In genomic region chr2L:4187631-4188173, dm6 we compare ENCODE assay signal across 4 fruit fly cellular contexts.
TF ChIP-seq lines count a peak whose summit lies in the region.

TSS of gene Tbcc (minus strand) at chr2L:4187793.
TSS of gene lectin-24Db (plus strand) at chr2L:4188123.

- TF ChIP-seq CTCF in whole organism, embryonic (GFP tag; optimal IDR thresholded peaks at IDR 0.05; lab: Kevin White, UChicago), result no peak

TF ChIP-seq in whole organism, adult, 20 proteins besides CTCF, POLR2A, EP300 and RAD21:
- TF ChIP-seq CG7045 (GFP tag; optimal IDR thresholded peaks at IDR 0.05; lab: Kevin White, UChicago), result no peak
- no peak for TF ChIP-seq CG11617 (GFP tag; optimal IDR thresholded peaks at IDR 0.05; lab: Kevin White, UChicago)
- no peak for TF ChIP-seq tj (GFP tag; optimal IDR thresholded peaks at IDR 0.05; lab: Kevin White, UChicago)
- TF ChIP-seq CG14711 (tag; optimal IDR thresholded peaks at IDR 0.05; lab: Kevin White, UChicago), result no peak
- TF ChIP-seq ovo (GFP tag; optimal IDR thresholded peaks at IDR 0.05; lab: Kevin White, UChicago), result peak; percentile 60
- TF ChIP-seq Mnt (GFP tag; optimal IDR thresholded peaks at IDR 0.05; lab: Kevin White, UChicago), result peak; percentile 21
- peak; percentile 92 for TF ChIP-seq kay (GFP tag; lab: Kevin White, UChicago; ENCODE audit: borderline replicate concordance)

TF ChIP-seq in whole organism, embryonic, 481 proteins besides CTCF, POLR2A, EP300 and RAD21 (continues in another document):
- no peak for TF ChIP-seq lab (GFP tag; optimal IDR thresholded peaks at IDR 0.05; lab: Kevin White, UChicago)
- TF ChIP-seq CG17361 (GFP tag; IDR thresholded peaks at IDR 0.05; lab: Robert Waterston, UW), result no peak
- peak; percentile 36 for TF ChIP-seq sens (GFP tag; lab: Kevin White, UChicago)
- TF ChIP-seq Myb (GFP tag; optimal IDR thresholded peaks at IDR 0.05; lab: Kevin White, UChicago), result peak; percentile 27
- TF ChIP-seq CG9797 (GFP tag; optimal IDR thresholded peaks at IDR 0.05; lab: Kevin White, UChicago), result peak; percentile 38
- no peak for TF ChIP-seq Ssrp (tag; optimal IDR thresholded peaks at IDR 0.05; lab: Kevin White, UChicago)
- TF ChIP-seq yki (optimal IDR thresholded peaks at IDR 0.05; lab: Kevin White, UChicago), result peak; percentile 37
- peak; percentile 97 for TF ChIP-seq E2f2 (GFP tag; IDR thresholded peaks at IDR 0.05; lab: Robert Waterston, UW)
- TF ChIP-seq row (GFP tag; IDR thresholded peaks at IDR 0.05; lab: Robert Waterston, UW), result no peak
- TF ChIP-seq CG17829 (tag; optimal IDR thresholded peaks at IDR 0.05; lab: Kevin White, UChicago), result no peak
- TF ChIP-seq CG8388 (GFP tag; optimal IDR thresholded peaks at IDR 0.05; lab: Kevin White, UChicago), result no peak
- peak; percentile 22 for TF ChIP-seq CG10267 (tag; optimal IDR thresholded peaks at IDR 0.05; lab: Kevin White, UChicago)
- TF ChIP-seq ci (GFP tag; IDR thresholded peaks at IDR 0.05; lab: Robert Waterston, UW), result no peak
- peak in 1 of 2 experiments; percentile 73 for TF ChIP-seq eve (GFP tag; optimal IDR thresholded peaks at IDR 0.05; lab: Kevin White, UChicago)
- TF ChIP-seq ftz-f1 (GFP tag; optimal IDR thresholded peaks at IDR 0.05; lab: Kevin White, UChicago), result no peak
- no peak for TF ChIP-seq CG6765 (GFP tag; optimal IDR thresholded peaks at IDR 0.05; lab: Kevin White, UChicago)
- TF ChIP-seq ewg (GFP tag; optimal IDR thresholded peaks at IDR 0.05; lab: Kevin White, UChicago), result peak; percentile 84
- TF ChIP-seq Mes4 (GFP tag; optimal IDR thresholded peaks at IDR 0.05; lab: Kevin White, UChicago), result no peak
- TF ChIP-seq CG7357 (GFP tag; IDR thresholded peaks at IDR 0.05; lab: Robert Waterston, UW), result no peak
- TF ChIP-seq Sry-β (GFP tag; optimal IDR thresholded peaks at IDR 0.05; lab: Kevin White, UChicago), result no peak
- TF ChIP-seq Lhr (GFP tag; optimal IDR thresholded peaks at IDR 0.05; lab: Kevin White, UChicago), result peak; percentile 17
- TF ChIP-seq abd-A (tag; optimal IDR thresholded peaks at IDR 0.05; lab: Kevin White, UChicago), result no peak
- peak; percentile 19 for TF ChIP-seq nmo (GFP tag; optimal IDR thresholded peaks at IDR 0.05; lab: Kevin White, UChicago)
- no peak for TF ChIP-seq wdn (GFP tag; IDR thresholded peaks at IDR 0.05; lab: Robert Waterston, UW)
- no peak for TF ChIP-seq CHES-1-like (GFP tag; optimal IDR thresholded peaks at IDR 0.05; lab: Kevin White, UChicago)
- TF ChIP-seq Aef1 (GFP tag; IDR thresholded peaks at IDR 0.05; lab: Robert Waterston, UW), result no peak
- TF ChIP-seq fd96Cb (tag; optimal IDR thresholded peaks at IDR 0.05; lab: Kevin White, UChicago), result no peak
- no peak for TF ChIP-seq CG7745 (tag; optimal IDR thresholded peaks at IDR 0.05; lab: Kevin White, UChicago)
- no peak for TF ChIP-seq CG10274 (GFP tag; optimal IDR thresholded peaks at IDR 0.05; lab: Kevin White, UChicago)

TF ChIP-seq in whole organism, prepupa, 60 proteins besides CTCF, POLR2A, EP300 and RAD21:
- no peak for TF ChIP-seq CG6163 (GFP tag; IDR thresholded peaks at IDR 0.05; lab: Robert Waterston, UW)
- no peak for TF ChIP-seq CG4318 (GFP tag; optimal IDR thresholded peaks at IDR 0.05; lab: Kevin White, UChicago)
- TF ChIP-seq Sox14 (GFP tag; optimal IDR thresholded peaks at IDR 0.05; lab: Kevin White, UChicago), result peak; percentile 52
- no peak for TF ChIP-seq Eip93F (GFP tag; optimal IDR thresholded peaks at IDR 0.05; lab: Kevin White, UChicago)
- no peak for TF ChIP-seq CG9139 (GFP tag; optimal IDR thresholded peaks at IDR 0.05; lab: Kevin White, UChicago)
- peak; percentile 45 for TF ChIP-seq vri (GFP tag; optimal IDR thresholded peaks at IDR 0.05; lab: Kevin White, UChicago)
- no peak for TF ChIP-seq CG34406 (GFP tag; optimal IDR thresholded peaks at IDR 0.05; lab: Kevin White, UChicago)
- TF ChIP-seq Gug (GFP tag; IDR thresholded peaks at IDR 0.05; lab: Robert Waterston, UW), result no peak
- no peak for TF ChIP-seq CG8319 (GFP tag; optimal IDR thresholded peaks at IDR 0.05; lab: Kevin White, UChicago)
- no peak for TF ChIP-seq CG6854 (GFP tag; optimal IDR thresholded peaks at IDR 0.05; lab: Kevin White, UChicago)

TF ChIP-seq in whole organism, wandering third instar larva, 38 proteins besides CTCF, POLR2A, EP300 and RAD21:
- TF ChIP-seq br (GFP tag; optimal IDR thresholded peaks at IDR 0.05; lab: Kevin White, UChicago) (no peak), Sp1 (GFP tag; optimal IDR thresholded peaks at IDR 0.05; lab: Kevin White, UChicago) (no peak), Myc (optimal IDR thresholded peaks at IDR 0.05; lab: Kevin White, UChicago) (peak; percentile 64), lola (GFP tag; optimal IDR thresholded peaks at IDR 0.05; lab: Kevin White, UChicago) (no peak), Abd-B (GFP tag; optimal IDR thresholded peaks at IDR 0.05; lab: Kevin White, UChicago) (no peak), dsf (GFP tag; optimal IDR thresholded peaks at IDR 0.05; lab: Kevin White, UChicago; ENCODE audit: borderline replicate concordance) (peak; percentile 5), usp (GFP tag; optimal IDR thresholded peaks at IDR 0.05; lab: Kevin White, UChicago) (no peak), tai (GFP tag; optimal IDR thresholded peaks at IDR 0.05; lab: Kevin White, UChicago) (peak; percentile 71)
